Worm (Caenorhabditis elegans): Measurements from ENCODE around the gene nlp-67.

- TF ChIP-seq ama-1 (optimal IDR thresholded peaks at IDR 0.05) (no peak), nhr-11 (tag; optimal IDR thresholded peaks at IDR 0.05) (no peak), dmd-4 (tag; optimal IDR thresholded peaks at IDR 0.05) (no peak), unc-39 (tag; optimal IDR thresholded peaks at IDR 0.05) (no peak), Y55F3AM.14 (GFP tag; optimal IDR thresholded peaks at IDR 0.05) (no peak)
Observed at ce11 chrX:16184069-16184468, at the start of gene nlp-67.

Measured in whole organism, L2 larva.